Fruit fly (Drosophila melanogaster) Kc167 (cell line): ENCODE data around the gene CG15628.

Source experiments
- Myc ChIP-seq: fragments of >200 bp; optimal IDR thresholded peaks from 2 replicates; lab custom pipeline; 2017; ENCODE audit warnings: missing external identifiers
- Sin3A ChIP-seq: fragments of >200 bp; optimal IDR thresholded peaks from 2 replicates; lab custom pipeline; 2018; ENCODE audit warnings: missing external identifiers
- h ChIP-seq: fragments of >200 bp; optimal IDR thresholded peaks from 3 replicates; lab custom pipeline; 2018; ENCODE audit warnings: missing external identifiers
- insv ChIP-seq: fragments of >200 bp; optimal IDR thresholded peaks from 3 replicates; lab custom pipeline; 2018; ENCODE audit warnings: missing external identifiers
- psq ChIP-seq: fragments of >200 bp; optimal IDR thresholded peaks from 2 replicates; lab custom pipeline; 2017; ENCODE audit warnings: missing external identifiers
- ttk ChIP-seq: sonication (Bioruptor generic); optimal IDR thresholded peaks from 2 replicates; lab custom pipeline; 2017; ENCODE audit warnings: missing external identifiers

The CG15628 gene

DNA sequence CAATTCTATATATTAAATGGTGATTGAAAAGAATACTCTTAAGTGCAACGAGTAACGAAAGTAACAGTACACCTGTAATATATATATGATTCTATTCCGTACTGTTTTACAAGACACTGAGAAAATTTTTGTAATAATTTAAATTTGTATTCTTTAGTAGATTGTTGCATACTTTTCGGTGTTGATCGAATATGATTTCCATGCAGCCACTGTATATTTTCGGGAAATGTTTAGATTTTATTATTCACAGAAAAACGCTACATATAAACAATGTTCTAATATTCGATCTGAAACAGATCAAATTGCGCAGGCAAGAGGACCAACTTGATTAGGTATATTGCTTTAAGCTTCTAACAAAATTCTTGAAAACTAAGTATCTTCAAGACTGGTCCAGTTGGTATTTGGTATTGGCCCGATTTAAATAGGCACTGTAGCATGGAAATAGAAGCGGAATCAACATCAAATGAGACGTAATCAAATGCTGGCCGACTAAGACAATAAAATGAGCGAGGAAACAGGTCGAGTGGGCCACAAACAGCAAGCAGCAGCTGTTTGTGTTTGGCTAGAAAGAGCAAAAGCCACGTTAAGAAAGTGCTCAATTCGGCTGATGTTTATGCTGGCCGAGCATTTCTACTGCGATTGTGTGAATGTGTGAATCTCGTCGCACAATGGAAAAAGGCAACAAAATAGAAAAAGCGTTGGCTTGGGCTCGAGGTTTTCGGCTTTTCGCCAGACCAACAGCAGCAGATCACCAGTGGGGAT is 9.1 kb upstream of the CG15628 start, which contains the start of gene CG15629:
Gene CG15629, plus strand, starts transcription at position 749 of the 762 bp plus-strand sequence.
- no peak for TF ChIP-seq insv (lab: Kevin White, UChicago)
- TF ChIP-seq h (lab: Kevin White, UChicago), result no peak
- no peak for TF ChIP-seq Myc (lab: Kevin White, UChicago)
- no peak for TF ChIP-seq Sin3A (lab: Kevin White, UChicago)
- TF ChIP-seq ttk, result no peak
- TF ChIP-seq psq, result no peak

DNA sequence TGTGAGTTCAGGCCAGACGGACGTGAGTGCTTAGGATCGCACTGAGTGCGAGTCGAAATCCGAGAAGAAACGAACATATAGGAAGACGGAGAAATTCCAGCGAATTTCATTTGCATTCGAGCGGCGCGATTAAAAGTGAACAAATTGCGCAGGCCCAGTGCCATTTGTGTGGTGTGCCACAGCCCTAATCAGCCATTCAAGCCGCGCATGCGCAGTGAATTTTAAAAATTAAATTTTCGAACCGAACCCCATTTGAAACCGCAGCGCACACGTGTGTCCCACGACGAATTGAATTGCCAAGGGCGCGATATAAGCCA is 8.6 kb upstream of the CG15628 start:
- no peak for TF ChIP-seq insv (lab: Kevin White, UChicago)
- TF ChIP-seq psq, result no peak
- no peak for TF ChIP-seq ttk
- TF ChIP-seq Myc (lab: Kevin White, UChicago), result no peak
- TF ChIP-seq Sin3A (lab: Kevin White, UChicago), result no peak
- no peak for TF ChIP-seq h (lab: Kevin White, UChicago)

DNA sequence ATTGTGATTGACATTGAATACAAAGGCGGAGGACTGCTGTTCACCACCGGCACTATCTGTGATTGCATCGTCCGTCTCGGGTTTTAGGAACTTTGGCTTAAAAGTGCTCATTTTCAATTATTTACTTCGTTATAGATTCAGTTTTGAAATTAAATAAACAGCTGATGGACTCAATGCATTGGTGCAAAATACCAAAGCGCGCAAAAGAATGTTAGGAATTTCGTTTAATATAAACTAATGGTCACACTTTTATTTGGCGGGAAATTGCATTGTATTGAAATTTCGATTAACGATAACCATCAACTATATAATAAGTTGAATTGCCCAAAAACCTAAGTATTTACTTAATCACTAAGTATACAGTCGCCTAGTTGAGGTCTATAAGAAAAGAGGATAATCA is 3.5 kb upstream of the CG15628 start, which contains the start of gene CG3225:
Gene CG3225, minus strand, starts transcription at position 190 of the 400 bp plus-strand sequence.
- TF ChIP-seq insv (lab: Kevin White, UChicago) (no peak), Sin3A (lab: Kevin White, UChicago) (no peak), h (lab: Kevin White, UChicago) (no peak), Myc (lab: Kevin White, UChicago) (no peak), psq (no peak), ttk (no peak)

DNA sequence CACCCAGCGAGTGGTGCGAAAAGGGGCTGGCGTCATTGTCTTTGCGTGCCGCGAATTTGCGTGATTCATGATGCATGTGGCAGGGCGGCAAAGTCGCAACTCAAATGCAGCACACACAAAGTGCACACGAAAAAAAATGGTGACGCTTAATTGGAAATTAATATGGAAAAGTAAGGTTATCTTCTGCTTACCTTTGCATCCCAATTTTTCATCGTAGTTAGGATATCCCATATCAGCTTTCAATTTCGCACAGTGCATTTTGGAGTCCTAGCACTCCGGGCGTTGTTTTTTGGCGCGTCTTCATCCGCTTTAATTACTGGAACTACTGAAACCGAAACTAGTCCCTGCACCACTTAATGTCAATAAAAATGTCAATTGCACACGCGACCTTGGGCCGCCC is 1.6 kb upstream of the CG15628 start:
- TF ChIP-seq ttk (no peak), Sin3A (lab: Kevin White, UChicago) (no peak), insv (lab: Kevin White, UChicago) (no peak), psq (no peak), Myc (lab: Kevin White, UChicago) (no peak), h (lab: Kevin White, UChicago) (no peak)

DNA sequence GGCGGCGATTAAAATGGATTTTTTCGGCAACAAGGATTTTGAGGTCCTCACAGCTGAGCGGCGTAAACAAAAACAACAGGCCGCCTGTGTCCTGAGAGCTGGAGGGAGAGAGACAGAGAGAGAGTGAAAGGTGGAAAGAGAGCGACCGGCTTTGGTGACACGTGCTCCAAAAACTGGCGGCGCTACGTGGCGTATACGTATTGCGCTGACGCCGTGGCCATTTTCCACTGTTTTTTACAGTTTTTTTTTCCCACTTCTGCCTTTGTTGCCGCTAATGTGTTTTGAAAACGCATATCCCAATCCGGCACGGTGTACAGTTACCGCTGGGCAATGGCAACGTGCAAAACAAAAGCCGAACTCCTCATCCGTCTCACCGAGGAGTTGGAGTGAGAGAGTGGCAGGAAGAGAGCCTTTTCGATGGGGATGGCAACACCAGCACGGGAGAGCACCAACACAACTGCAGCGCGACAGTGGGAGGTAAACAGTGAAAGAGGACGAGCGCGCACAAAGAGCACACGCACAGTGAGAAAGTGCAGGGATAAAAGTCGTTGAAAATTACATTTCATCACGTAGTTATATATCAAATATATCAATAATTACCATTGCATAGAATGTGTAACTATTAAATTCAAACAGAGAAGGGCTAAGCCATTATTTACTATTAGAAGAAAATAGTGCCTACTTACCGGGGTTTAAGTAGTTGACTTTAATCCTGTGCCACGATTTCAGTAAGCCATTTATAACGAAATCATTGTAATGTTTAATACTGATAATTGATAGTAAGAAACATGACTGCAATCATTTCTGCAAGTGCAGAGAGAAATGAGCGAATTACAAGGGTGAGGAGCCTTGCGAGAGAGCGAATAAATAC is 891 bp upstream of the CG15628 start:
- no peak for TF ChIP-seq insv (lab: Kevin White, UChicago)
- TF ChIP-seq Sin3A (lab: Kevin White, UChicago), result no peak
- no peak for TF ChIP-seq psq
- no peak for TF ChIP-seq Myc (lab: Kevin White, UChicago)
- no peak for TF ChIP-seq h (lab: Kevin White, UChicago)
- no peak for TF ChIP-seq ttk

DNA sequence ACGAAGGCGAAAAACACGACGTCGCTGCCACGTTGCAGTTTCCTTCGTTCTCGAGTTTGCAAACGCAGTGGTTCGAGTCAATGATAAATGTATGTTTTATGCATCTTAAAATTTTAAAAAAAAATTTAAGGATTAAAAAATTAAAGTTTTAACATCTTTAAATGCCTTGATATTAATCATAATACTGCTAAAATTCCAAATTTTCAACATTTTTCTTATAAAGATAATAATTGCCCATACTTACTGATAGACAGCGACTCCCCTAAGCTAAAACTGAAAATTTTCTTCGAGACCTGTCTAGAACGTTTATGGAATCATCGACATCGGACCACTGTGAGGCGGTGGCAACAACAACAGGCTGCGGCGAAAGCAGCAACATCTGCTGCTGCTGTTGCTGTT is 256 bp upstream of the CG15628 start:
- TF ChIP-seq psq (no peak), insv (lab: Kevin White, UChicago) (no peak), h (lab: Kevin White, UChicago) (no peak), Sin3A (lab: Kevin White, UChicago) (no peak), Myc (lab: Kevin White, UChicago) (no peak), ttk (no peak)

DNA sequence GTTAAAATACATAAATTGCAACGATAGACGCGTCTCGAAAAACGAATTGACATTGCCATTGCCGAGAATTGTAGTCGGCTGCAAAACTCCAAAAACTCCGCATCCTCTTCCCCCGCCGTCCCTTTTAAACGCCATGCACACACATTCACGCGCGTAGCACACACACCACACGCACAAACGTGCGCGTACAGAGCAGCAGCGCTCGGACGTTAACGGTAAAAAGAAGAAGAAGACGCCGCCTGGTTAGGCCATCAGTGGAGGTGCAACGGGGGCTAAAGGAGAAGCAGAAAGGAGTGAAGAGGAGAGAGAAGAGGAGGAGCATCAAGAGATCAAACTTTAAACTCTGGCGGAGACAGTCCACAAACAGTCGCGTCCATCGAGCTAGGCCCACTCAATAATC is 684 bp downstream of the CG15628 start:
- TF ChIP-seq Myc (lab: Kevin White, UChicago) (no peak), ttk (no peak), insv (lab: Kevin White, UChicago) (no peak), Sin3A (lab: Kevin White, UChicago) (no peak), h (lab: Kevin White, UChicago) (no peak), psq (no peak)

DNA sequence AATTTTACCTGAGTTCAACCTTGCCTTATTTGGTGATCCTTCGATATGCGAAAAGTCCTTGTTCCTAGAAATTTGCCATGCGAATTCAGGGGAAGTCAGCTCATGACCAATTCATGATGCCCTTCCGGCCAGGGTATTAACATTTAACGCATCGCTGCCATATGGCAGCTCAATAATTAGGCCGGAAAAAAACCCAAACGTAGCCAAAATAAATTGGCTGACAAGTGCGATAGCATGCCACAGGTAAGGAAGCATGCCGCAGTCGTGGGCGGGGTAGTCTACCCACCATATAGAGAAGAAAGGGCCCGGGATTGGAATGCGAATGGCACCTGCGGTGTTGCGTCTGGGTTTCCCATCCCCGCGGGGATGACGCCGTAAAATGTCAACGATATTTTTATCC is 2.2 kb downstream of the CG15628 start:
- TF ChIP-seq Myc (lab: Kevin White, UChicago) (no peak), Sin3A (lab: Kevin White, UChicago) (no peak), h (lab: Kevin White, UChicago) (no peak), insv (lab: Kevin White, UChicago) (no peak), psq (no peak), ttk (no peak)

DNA sequence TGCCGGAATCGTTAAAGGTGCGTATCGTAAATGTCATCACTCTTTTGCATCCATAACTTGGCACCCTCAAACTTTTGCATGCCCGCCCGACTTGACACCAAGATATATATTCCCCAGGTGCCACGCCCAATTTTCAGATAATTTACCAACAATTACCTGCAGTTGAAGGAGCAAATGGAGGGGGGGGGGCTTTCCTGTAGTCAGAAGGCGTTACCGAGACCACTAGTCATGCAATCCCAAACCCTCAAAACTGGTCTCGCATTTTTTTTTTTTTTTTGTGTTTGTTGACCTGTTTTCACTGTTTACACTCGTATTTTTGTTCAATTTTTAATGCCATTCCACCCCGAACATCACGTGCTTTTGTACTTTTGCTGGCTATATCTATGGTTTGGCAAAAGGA is 4.1 kb downstream of the CG15628 start:
- TF ChIP-seq Myc (lab: Kevin White, UChicago), result no peak
- no peak for TF ChIP-seq insv (lab: Kevin White, UChicago)
- no peak for TF ChIP-seq Sin3A (lab: Kevin White, UChicago)
- TF ChIP-seq h (lab: Kevin White, UChicago), result no peak
- no peak for TF ChIP-seq ttk
- TF ChIP-seq psq, result no peak

DNA sequence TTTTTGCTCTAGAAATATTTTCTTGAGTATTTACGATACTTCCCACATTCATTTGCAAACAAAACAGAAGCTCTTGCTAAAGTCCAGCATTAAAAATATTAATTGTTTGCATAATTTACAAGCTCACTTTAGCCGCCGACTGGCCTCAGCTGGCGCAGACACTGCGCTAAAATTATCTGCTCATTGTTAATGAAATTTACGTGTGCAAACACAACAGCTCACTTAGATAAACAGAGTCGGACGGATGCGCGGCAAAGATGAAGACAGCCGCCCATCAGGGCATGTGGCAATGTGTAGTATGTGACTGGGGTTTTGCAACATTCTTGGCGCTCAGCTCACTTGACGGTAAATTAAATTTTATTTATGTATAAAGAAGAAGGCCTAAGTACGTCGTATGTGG is 7.5 kb downstream of the CG15628 start:
- TF ChIP-seq psq (no peak), insv (lab: Kevin White, UChicago) (no peak), Sin3A (lab: Kevin White, UChicago) (no peak), ttk (no peak), h (lab: Kevin White, UChicago) (no peak)

DNA sequence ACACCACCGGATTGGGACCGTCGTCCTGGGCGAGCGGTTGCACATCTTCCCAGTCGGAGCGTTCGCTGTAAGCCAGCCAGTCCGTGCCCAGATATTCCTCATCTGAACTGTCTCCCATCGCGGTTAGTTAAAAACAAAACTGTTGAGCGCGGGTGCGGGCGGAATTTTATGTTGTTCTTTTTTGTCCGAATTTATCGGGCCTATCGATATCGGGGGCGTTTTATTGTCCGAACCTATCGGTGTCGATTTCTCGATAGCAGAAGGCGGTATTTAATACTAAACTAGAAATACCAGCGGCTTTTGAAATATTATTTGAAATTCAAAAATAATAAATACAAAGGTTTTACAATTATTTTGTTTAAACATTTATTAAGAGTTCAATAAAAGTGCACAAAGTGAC is 8.9 kb downstream of the CG15628 start, which contains the start of gene Fnta:
Gene Fnta, minus strand, starts transcription at position 204 of the 400 bp plus-strand sequence.
- no peak for TF ChIP-seq Myc (lab: Kevin White, UChicago)
- no peak for TF ChIP-seq insv (lab: Kevin White, UChicago)
- TF ChIP-seq Sin3A (lab: Kevin White, UChicago), result no peak
- no peak for TF ChIP-seq h (lab: Kevin White, UChicago)
- TF ChIP-seq psq, result no peak
- TF ChIP-seq ttk, result no peak
